Worm (Caenorhabditis elegans): ENCODE results near the gene F48G7.5.

F48G7.5 gene

ce11 chrV:622902-623301 is at the start of gene F48G7.5:
F48G7.5 (minus strand) TSS chrV:622935.
- TF ChIP-seq hmg-4 (GFP tag; optimal IDR thresholded peaks at IDR 0.05) (no peak), hmbx-1 (tag; optimal IDR thresholded peaks at IDR 0.05) (no peak), F13C5.2 (tag; optimal IDR thresholded peaks at IDR 0.05) (no peak)

DNA sequence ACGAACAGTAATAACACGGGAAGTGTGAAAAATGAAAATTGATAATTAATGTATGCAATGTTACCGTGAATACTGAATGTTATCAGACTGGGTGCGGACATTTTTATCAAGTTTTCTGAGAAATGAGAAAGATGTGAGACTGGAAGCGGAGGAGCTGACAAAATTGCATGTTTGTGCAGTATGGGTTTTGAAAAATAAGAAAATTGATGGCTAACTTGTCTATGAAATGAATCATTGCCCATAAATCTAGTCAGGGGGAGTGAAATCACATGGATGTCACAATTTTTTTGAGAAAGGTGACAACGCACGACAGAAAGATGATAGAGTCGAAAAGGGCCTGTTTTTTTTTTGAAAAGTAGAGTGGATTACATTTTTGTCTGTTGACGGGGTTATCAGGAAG is 48.6 kb upstream of the F48G7.5 start, which contains the start of gene sru-24:
TSS of gene sru-24 (minus strand) at position 101 of the 400 bp plus-strand sequence.
- no peak for TF ChIP-seq ceh-13 (GFP tag; optimal IDR thresholded peaks at IDR 0.05)
- no peak for TF ChIP-seq hmg-4 (GFP tag; optimal IDR thresholded peaks at IDR 0.05)
- TF ChIP-seq hnd-1 (tag; optimal IDR thresholded peaks at IDR 0.05): no peak
- TF ChIP-seq ets-7 (tag; optimal IDR thresholded peaks at IDR 0.05): no peak
- no peak for TF ChIP-seq sea-1 (GFP tag; conservative IDR thresholded peaks at IDR 0.05)
- no peak for TF ChIP-seq scrt-1 (GFP tag; IDR thresholded peaks at IDR 0.05)
- no peak for TF ChIP-seq aly-1 (tag; optimal IDR thresholded peaks at IDR 0.05)
- no peak for TF ChIP-seq F13C5.2 (tag; optimal IDR thresholded peaks at IDR 0.05)
- no peak for TF ChIP-seq tbx-37 (GFP tag; conservative IDR thresholded peaks at IDR 0.05)
- TF ChIP-seq ama-1 (optimal IDR thresholded peaks at IDR 0.05): no peak
- no peak for TF ChIP-seq ceh-36 (tag; optimal IDR thresholded peaks at IDR 0.05)
- no peak for TF ChIP-seq tbx-11 (GFP tag; IDR thresholded peaks at IDR 0.05)
- no peak for TF ChIP-seq flt-1 (GFP tag; IDR thresholded peaks at IDR 0.05)
- no peak for TF ChIP-seq B0310.2 (tag; optimal IDR thresholded peaks at IDR 0.05)
- no peak for TF ChIP-seq pes-1 (GFP tag; IDR thresholded peaks at IDR 0.05)
- TF ChIP-seq hmbx-1 (tag; optimal IDR thresholded peaks at IDR 0.05): no peak
- TF ChIP-seq tra-4 (tag; optimal IDR thresholded peaks at IDR 0.05): no peak

DNA sequence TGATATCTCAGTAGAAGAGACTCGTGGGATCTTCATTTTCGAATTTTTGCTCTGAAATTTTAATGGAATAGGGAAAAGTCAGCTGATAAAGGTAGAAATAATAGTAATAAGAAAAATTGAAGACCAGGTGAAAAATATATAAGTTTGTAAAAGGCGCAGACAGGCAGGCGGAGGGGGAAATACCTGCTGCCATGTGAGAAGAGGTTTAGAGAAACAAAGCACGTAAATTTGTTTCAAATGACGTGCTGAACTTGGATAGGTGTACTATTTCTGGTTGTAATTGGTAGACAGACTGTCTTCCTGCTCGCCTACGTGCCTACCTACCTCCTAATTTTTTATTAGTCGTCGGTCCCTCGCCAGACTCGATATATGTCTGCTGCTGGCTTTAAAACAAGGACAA is 44.7 kb upstream of the F48G7.5 start, which contains the start of gene nhr-180:
TSS of gene nhr-180 (minus strand) at position 52 of the 400 bp plus-strand sequence.
- TF ChIP-seq tbx-11 (GFP tag; IDR thresholded peaks at IDR 0.05) (no peak), B0310.2 (tag; optimal IDR thresholded peaks at IDR 0.05) (no peak), ceh-13 (GFP tag; optimal IDR thresholded peaks at IDR 0.05) (no peak), scrt-1 (GFP tag; IDR thresholded peaks at IDR 0.05) (no peak), hnd-1 (tag; optimal IDR thresholded peaks at IDR 0.05) (no peak), hmbx-1 (tag; optimal IDR thresholded peaks at IDR 0.05) (no peak), pes-1 (GFP tag; IDR thresholded peaks at IDR 0.05) (no peak), sea-1 (GFP tag; conservative IDR thresholded peaks at IDR 0.05) (no peak), flt-1 (GFP tag; IDR thresholded peaks at IDR 0.05) (no peak), ama-1 (optimal IDR thresholded peaks at IDR 0.05) (no peak), ets-7 (tag; optimal IDR thresholded peaks at IDR 0.05) (no peak), hmg-4 (GFP tag; optimal IDR thresholded peaks at IDR 0.05) (no peak), F13C5.2 (tag; optimal IDR thresholded peaks at IDR 0.05) (no peak), tra-4 (tag; optimal IDR thresholded peaks at IDR 0.05) (no peak), ceh-36 (tag; optimal IDR thresholded peaks at IDR 0.05) (no peak), aly-1 (tag; optimal IDR thresholded peaks at IDR 0.05) (no peak), tbx-37 (GFP tag; conservative IDR thresholded peaks at IDR 0.05) (no peak)

DNA sequence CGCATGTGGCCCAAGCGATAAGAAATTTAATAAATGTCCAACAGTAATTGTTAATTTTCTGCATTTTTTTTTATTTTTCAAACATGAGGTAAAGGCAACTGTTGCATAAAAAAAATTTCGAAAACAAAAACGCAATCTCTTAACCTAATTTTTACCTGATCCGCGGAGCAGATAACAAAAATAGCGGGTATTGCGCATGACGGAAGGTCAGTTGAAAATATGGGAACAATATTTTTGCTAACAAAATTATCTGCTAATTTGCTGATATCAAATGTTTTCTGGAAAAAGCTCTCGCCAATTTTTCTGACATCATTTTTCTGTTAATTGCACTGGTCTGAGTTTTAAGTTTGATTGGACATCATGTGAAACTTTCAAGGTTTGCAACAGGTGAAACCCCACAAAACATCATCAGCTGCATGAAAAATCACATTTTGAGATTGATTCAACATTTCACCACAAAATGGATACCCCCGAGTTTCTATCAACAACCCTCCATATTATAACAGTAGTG is 41.7 kb upstream of the F48G7.5 start, which contains the start of the genes F31F4.11 and srh-266:
TSS of gene F31F4.11 (minus strand) at position 101 of the 511 bp plus-strand sequence.
TSS of gene srh-266 (plus strand) at position 461 of the 511 bp plus-strand sequence.
- no peak for TF ChIP-seq pes-1 (GFP tag; IDR thresholded peaks at IDR 0.05)
- no peak for TF ChIP-seq aly-1 (tag; optimal IDR thresholded peaks at IDR 0.05)
- no peak for TF ChIP-seq scrt-1 (GFP tag; IDR thresholded peaks at IDR 0.05)
- TF ChIP-seq tra-4 (tag; optimal IDR thresholded peaks at IDR 0.05): no peak
- no peak for TF ChIP-seq hmg-4 (GFP tag; optimal IDR thresholded peaks at IDR 0.05)
- TF ChIP-seq ets-7 (tag; optimal IDR thresholded peaks at IDR 0.05): no peak
- no peak for TF ChIP-seq hnd-1 (tag; optimal IDR thresholded peaks at IDR 0.05)
- no peak for TF ChIP-seq ama-1 (optimal IDR thresholded peaks at IDR 0.05)
- no peak for TF ChIP-seq ceh-13 (GFP tag; optimal IDR thresholded peaks at IDR 0.05)
- no peak for TF ChIP-seq F13C5.2 (tag; optimal IDR thresholded peaks at IDR 0.05)
- no peak for TF ChIP-seq tbx-11 (GFP tag; IDR thresholded peaks at IDR 0.05)
- TF ChIP-seq tbx-37 (GFP tag; conservative IDR thresholded peaks at IDR 0.05): no peak
- no peak for TF ChIP-seq ceh-36 (tag; optimal IDR thresholded peaks at IDR 0.05)
- TF ChIP-seq sea-1 (GFP tag; conservative IDR thresholded peaks at IDR 0.05): no peak
- TF ChIP-seq flt-1 (GFP tag; IDR thresholded peaks at IDR 0.05): no peak
- no peak for TF ChIP-seq B0310.2 (tag; optimal IDR thresholded peaks at IDR 0.05)
- no peak for TF ChIP-seq hmbx-1 (tag; optimal IDR thresholded peaks at IDR 0.05)

ce11 chrV:660210-660609 is 37.5 kb upstream of the F48G7.5 start, which contains the start of gene F31F4.17:
F31F4.17 (minus strand) TSS chrV:660310.
- TF ChIP-seq B0310.2 (tag; optimal IDR thresholded peaks at IDR 0.05): no peak
- TF ChIP-seq F13C5.2 (tag; optimal IDR thresholded peaks at IDR 0.05): no peak
- TF ChIP-seq tra-4 (tag; optimal IDR thresholded peaks at IDR 0.05): no peak
- TF ChIP-seq ceh-13 (GFP tag; optimal IDR thresholded peaks at IDR 0.05): no peak
- TF ChIP-seq flt-1 (GFP tag; IDR thresholded peaks at IDR 0.05): no peak
- no peak for TF ChIP-seq tbx-11 (GFP tag; IDR thresholded peaks at IDR 0.05)
- no peak for TF ChIP-seq scrt-1 (GFP tag; IDR thresholded peaks at IDR 0.05)
- TF ChIP-seq hmbx-1 (tag; optimal IDR thresholded peaks at IDR 0.05): no peak
- no peak for TF ChIP-seq aly-1 (tag; optimal IDR thresholded peaks at IDR 0.05)

DNA sequence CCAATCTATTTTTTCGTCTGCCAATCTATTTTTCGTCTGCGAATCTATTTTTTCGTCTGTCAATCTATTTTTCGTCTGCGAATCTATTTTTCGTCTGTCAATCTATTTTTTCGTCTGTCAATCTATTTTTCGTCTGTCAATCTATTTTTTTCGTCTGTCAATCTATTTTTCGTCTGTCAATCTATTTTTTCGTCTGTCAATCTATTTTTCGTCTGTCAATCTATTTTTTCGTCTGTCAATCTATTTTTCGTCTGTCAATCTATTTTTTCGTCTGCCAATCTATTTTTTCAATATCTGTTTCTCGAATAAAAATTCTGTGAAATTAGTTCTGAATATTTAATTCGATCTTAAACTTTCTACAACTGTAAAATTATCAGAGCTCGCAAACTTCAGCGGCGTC is 35.4 kb upstream of the F48G7.5 start:
- peak; percentile 45; the same call in 1 of the 2 replicates for TF ChIP-seq tbx-11 (GFP tag; IDR thresholded peaks at IDR 0.05)
- TF ChIP-seq tbx-37 (GFP tag; conservative IDR thresholded peaks at IDR 0.05): peak; percentile 75

ce11 chrV:657678-658077 is 34.9 kb upstream of the F48G7.5 start, which contains the start of gene srh-246:
srh-246 (minus strand) TSS chrV:657778.
- no peak for TF ChIP-seq tra-4 (tag; optimal IDR thresholded peaks at IDR 0.05)

DNA sequence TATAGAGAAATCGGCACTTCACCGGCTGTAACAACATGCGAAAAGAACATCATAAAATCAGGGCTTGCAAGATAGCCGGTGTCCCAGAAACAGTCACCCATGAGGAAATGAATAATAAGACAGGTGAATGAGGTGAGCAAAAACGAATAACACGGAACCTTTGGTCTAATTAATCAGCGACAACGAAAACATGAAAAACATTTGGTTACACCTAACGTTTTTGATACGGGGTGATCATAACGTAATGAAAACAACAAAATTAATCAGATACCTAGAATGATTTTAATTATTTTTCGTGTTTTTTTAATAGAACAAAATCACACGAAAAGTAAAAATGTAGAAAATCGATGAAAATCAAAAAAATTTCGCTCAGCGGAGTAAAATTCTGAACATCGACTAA is 33.1 kb upstream of the F48G7.5 start, which contains the start of gene srh-245:
TSS of gene srh-245 (minus strand) at position 101 of the 400 bp plus-strand sequence.
- TF ChIP-seq ama-1 (optimal IDR thresholded peaks at IDR 0.05): no peak
- TF ChIP-seq ceh-36 (tag; optimal IDR thresholded peaks at IDR 0.05): no peak
